Worm (Caenorhabditis elegans) whole organism, L1 larva: ENCODE measurements around the gene F32H5.1.
A peak's percentile ranks its signal among the peaks of the same experiment; 100 is the strongest.

Source experiments
- C16A3.4 ChIP-seq: fragments of 150-350 bp; optimal IDR thresholded peaks from 2 replicates; lab custom pipeline; 2014; ENCODE audit warnings: missing biosample characterization, missing genetic modification characterization
- Y116A8C.19 ChIP-seq: sonication (generic microtip); optimal IDR thresholded peaks from 2 replicates; lab custom pipeline; 2016; ENCODE audit warnings: missing compliant biosample characterization, missing genetic modification characterization, borderline replicate concordance
- aha-1 ChIP-seq: fragments of 150-350 bp; optimal IDR thresholded peaks from 2 replicates; lab custom pipeline; 2014; ENCODE audit warnings: missing biosample characterization, missing genetic modification characterization
- aly-2 ChIP-seq: fragments of 150-350 bp; optimal IDR thresholded peaks from 2 replicates; lab custom pipeline; 2014; ENCODE audit warnings: missing biosample characterization, missing genetic modification characterization
- ama-1 ChIP-seq: fragments of 150-350 bp; optimal IDR thresholded peaks from 2 replicates; lab custom pipeline; 2014
- ceh-82 ChIP-seq, 3 experiments: fragments of 150-350 bp in 1 of 3; sonication (generic microtip) in 2 of 3; optimal IDR thresholded peaks; 2 replicates each; lab custom pipeline; 2014 to 2017; ENCODE audit warnings: missing biosample characterization in 3 of 3, missing genetic modification characterization in 3 of 3
- ceh-88 ChIP-seq: fragments of 200-800 bp; sonication (Bioruptor generic); IDR thresholded peaks from 2 replicates; pipeline ENCODE4 v1.3.6; 2022; ENCODE audit warnings: missing genetic modification characterization, missing compliant biosample characterization
- ces-1 ChIP-seq: fragments of 150-350 bp; optimal IDR thresholded peaks from 2 replicates; lab custom pipeline; 2014; ENCODE audit warnings: missing biosample characterization, missing genetic modification reagents, missing genetic modification characterization
- dpl-1 ChIP-seq, 3 experiments: fragments of 150-350 bp in 2 of 3; sonication (generic microtip) in 1 of 3; optimal IDR thresholded peaks; 2 replicates each; lab custom pipeline; 2014 to 2017; ENCODE audit warnings: missing biosample characterization in 3 of 3, missing genetic modification characterization in 3 of 3, missing genetic modification reagents in 3 of 3
- efl-1 ChIP-seq, 4 experiments: fragments of 150-350 bp; optimal IDR thresholded peaks in 3 of 4; peaks in 1 of 4; 1 replicate in 1 of 4; 2 replicates in 3 of 4; lab custom pipeline; 2014; ENCODE audit warnings: missing biosample characterization in 2 of 4, missing genetic modification characterization in 2 of 4, missing genetic modification reagents in 2 of 4
- elt-2 ChIP-seq: sonication (generic microtip); optimal IDR thresholded peaks from 2 replicates; lab custom pipeline; 2016; ENCODE audit warnings: missing genetic modification characterization, mild to moderate bottlenecking, inconsistent platforms, missing compliant biosample characterization, missing genetic modification reagents
- elt-3 ChIP-seq, 6 experiments: fragments of 150-350 bp in 1 of 6; sonication (generic microtip); optimal IDR thresholded peaks; 2 replicates each; lab custom pipeline; 2017 to 2018; ENCODE audit warnings: missing biosample characterization in 6 of 6, missing genetic modification characterization in 6 of 6, inconsistent platforms in 1 of 6
- ets-5 ChIP-seq: fragments of 200-800 bp; sonication (Bioruptor generic); IDR thresholded peaks from 2 replicates; pipeline ENCODE4 v1.3.6; 2022; ENCODE audit warnings: missing genetic modification characterization, missing compliant biosample characterization
- fkh-10 ChIP-seq: sonication (generic microtip); optimal IDR thresholded peaks from 2 replicates; lab custom pipeline; 2017; ENCODE audit warnings: missing biosample characterization, missing genetic modification reagents, missing genetic modification characterization
- fkh-4 ChIP-seq: sonication (generic microtip); optimal IDR thresholded peaks from 2 replicates; lab custom pipeline; 2016; ENCODE audit warnings: missing compliant biosample characterization, missing genetic modification characterization, borderline replicate concordance
- fkh-8 ChIP-seq: sonication (generic microtip); optimal IDR thresholded peaks from 2 replicates; lab custom pipeline; 2016; ENCODE audit warnings: mild to moderate bottlenecking, missing genetic modification characterization, missing compliant biosample characterization
- fos-1 ChIP-seq: fragments of 150-350 bp; optimal IDR thresholded peaks from 2 replicates; lab custom pipeline; 2014; ENCODE audit warnings: missing biosample characterization, missing genetic modification characterization
- grh-1 ChIP-seq: fragments of 200-800 bp; sonication (Bioruptor generic); IDR thresholded peaks from 2 replicates; pipeline ENCODE4 v1.3.6; 2022; ENCODE audit warnings: missing genetic modification reagents, missing genetic modification characterization, missing compliant biosample characterization
- hlh-4 ChIP-seq: sonication (generic microtip); optimal IDR thresholded peaks from 2 replicates; lab custom pipeline; 2016; ENCODE audit warnings: mild to moderate bottlenecking, missing genetic modification characterization, missing compliant biosample characterization
- hpl-2 ChIP-seq: fragments of 150-350 bp; optimal IDR thresholded peaks from 2 replicates; lab custom pipeline; 2014; ENCODE audit warnings: missing biosample characterization, missing genetic modification reagents, missing genetic modification characterization
- irx-1 ChIP-seq: sonication (generic microtip); optimal IDR thresholded peaks from 2 replicates; lab custom pipeline; 2016; ENCODE audit warnings: missing genetic modification characterization, missing compliant biosample characterization
- isw-1 ChIP-seq: fragments of 200-800 bp; sonication (Bioruptor generic); IDR thresholded peaks from 2 replicates; pipeline ENCODE4 v1.3.6; 2022; ENCODE audit warnings: missing genetic modification characterization, missing compliant biosample characterization
- jun-1 ChIP-seq: fragments of 150-350 bp; optimal IDR thresholded peaks from 2 replicates; lab custom pipeline; 2014; ENCODE audit warnings: missing biosample characterization, missing genetic modification reagents, missing genetic modification characterization
- lin-13 ChIP-seq: fragments of 150-350 bp; optimal IDR thresholded peaks from 2 replicates; lab custom pipeline; 2014; ENCODE audit warnings: missing biosample characterization, missing genetic modification reagents, missing genetic modification characterization
- lin-14 ChIP-seq: fragments of 200-800 bp; sonication (Bioruptor generic); optimal IDR thresholded peaks from 2 replicates; lab custom pipeline; 2018; ENCODE audit warnings: mild to moderate bottlenecking, missing genetic modification characterization, moderate library complexity, missing compliant biosample characterization
- lin-15B ChIP-seq: fragments of 150-350 bp; sonication (generic microtip); optimal IDR thresholded peaks from 3 replicates; lab custom pipeline; 2014; ENCODE audit warnings: missing biosample characterization, missing genetic modification characterization
- lsy-2 ChIP-seq, 2 experiments: fragments of 150-350 bp; optimal IDR thresholded peaks; 2 replicates each; lab custom pipeline; 2014; ENCODE audit warnings: missing biosample characterization in 2 of 2, missing genetic modification characterization in 2 of 2
- mab-9 ChIP-seq: fragments of 200-800 bp; sonication (Bioruptor generic); IDR thresholded peaks from 2 replicates; pipeline ENCODE4 v1.3.6; 2022; ENCODE audit warnings: missing genetic modification reagents, missing genetic modification characterization, missing compliant biosample characterization
- nhr-11 ChIP-seq: fragments of 150-350 bp; optimal IDR thresholded peaks from 2 replicates; lab custom pipeline; 2014; ENCODE audit warnings: missing biosample characterization, missing genetic modification characterization
- nhr-20 ChIP-seq: sonication (generic microtip); optimal IDR thresholded peaks from 2 replicates; lab custom pipeline; 2016; ENCODE audit warnings: mild to moderate bottlenecking, missing genetic modification characterization, missing compliant biosample characterization
- nhr-237 ChIP-seq: fragments of 150-350 bp; optimal IDR thresholded peaks from 2 replicates; lab custom pipeline; 2014; ENCODE audit warnings: missing biosample characterization, missing genetic modification characterization
- nhr-47 ChIP-seq: sonication (generic microtip); optimal IDR thresholded peaks from 2 replicates; lab custom pipeline; 2016; ENCODE audit warnings: mild to moderate bottlenecking, missing genetic modification characterization, moderate library complexity, missing compliant biosample characterization
- nhr-71 ChIP-seq: sonication (generic microtip); optimal IDR thresholded peaks from 2 replicates; lab custom pipeline; 2016; ENCODE audit warnings: mild to moderate bottlenecking, missing genetic modification characterization, moderate library complexity, missing compliant biosample characterization
- nhr-77 ChIP-seq: fragments of 150-350 bp; optimal IDR thresholded peaks from 2 replicates; lab custom pipeline; 2014; ENCODE audit warnings: missing biosample characterization, missing genetic modification characterization
- nhr-85 ChIP-seq: sonication (generic microtip); peaks from one replicate; lab custom pipeline; 2016; ENCODE audit warnings: missing genetic modification characterization, inconsistent platforms, missing compliant biosample characterization
- pax-3 ChIP-seq: fragments of 200-800 bp; sonication (Bioruptor generic); optimal IDR thresholded peaks from 2 replicates; lab custom pipeline; 2018; ENCODE audit warnings: mild to moderate bottlenecking, missing genetic modification characterization, moderate library complexity, missing compliant biosample characterization
- skn-1 ChIP-seq: fragments of 150-350 bp; optimal IDR thresholded peaks from 2 replicates; lab custom pipeline; 2014; ENCODE audit warnings: missing biosample characterization, missing genetic modification characterization
- sptf-1 ChIP-seq: fragments of 150-350 bp; optimal IDR thresholded peaks from 2 replicates; lab custom pipeline; 2014; ENCODE audit warnings: missing biosample characterization, missing genetic modification characterization
- sup-37 ChIP-seq: fragments of 200-800 bp; sonication (Bioruptor generic); optimal IDR thresholded peaks from 2 replicates; lab custom pipeline; 2018; ENCODE audit warnings: mild to moderate bottlenecking, missing genetic modification characterization, missing compliant biosample characterization
- swsn-7 ChIP-seq: sonication (generic microtip); optimal IDR thresholded peaks from 2 replicates; lab custom pipeline; 2016; ENCODE audit warnings: missing genetic modification characterization, missing compliant biosample characterization
- tbx-2 ChIP-seq: sonication (generic microtip); optimal IDR thresholded peaks from 2 replicates; lab custom pipeline; 2016; ENCODE audit warnings: missing genetic modification characterization, missing compliant biosample characterization
- tlp-1 ChIP-seq: fragments of 150-350 bp; optimal IDR thresholded peaks from 2 replicates; lab custom pipeline; 2014; ENCODE audit warnings: missing biosample characterization, missing genetic modification characterization
- unc-130 ChIP-seq: fragments of 150-350 bp; optimal IDR thresholded peaks from 2 replicates; lab custom pipeline; 2017; ENCODE audit warnings: missing biosample characterization, missing genetic modification characterization, inconsistent platforms
- zag-1 ChIP-seq: fragments of 150-350 bp; optimal IDR thresholded peaks from 2 replicates; lab custom pipeline; 2014; ENCODE audit warnings: missing biosample characterization, missing genetic modification characterization
- zip-4 ChIP-seq: fragments of 200-800 bp; sonication (Bioruptor generic); optimal IDR thresholded peaks from 2 replicates; lab custom pipeline; 2018; ENCODE audit warnings: mild to moderate bottlenecking, missing genetic modification characterization, moderate library complexity, missing compliant biosample characterization
- ztf-11 ChIP-seq, 2 experiments: sonication (generic microtip); optimal IDR thresholded peaks; 2 replicates each; lab custom pipeline; 2016 to 2017; ENCODE audit warnings: missing genetic modification characterization in 2 of 2, missing biosample characterization in 1 of 2, missing compliant biosample characterization in 1 of 2
- ztf-4 ChIP-seq: fragments of 150-350 bp; optimal IDR thresholded peaks from 2 replicates; lab custom pipeline; 2014; ENCODE audit warnings: missing biosample characterization, missing genetic modification characterization

Gene F32H5.1

DNA sequence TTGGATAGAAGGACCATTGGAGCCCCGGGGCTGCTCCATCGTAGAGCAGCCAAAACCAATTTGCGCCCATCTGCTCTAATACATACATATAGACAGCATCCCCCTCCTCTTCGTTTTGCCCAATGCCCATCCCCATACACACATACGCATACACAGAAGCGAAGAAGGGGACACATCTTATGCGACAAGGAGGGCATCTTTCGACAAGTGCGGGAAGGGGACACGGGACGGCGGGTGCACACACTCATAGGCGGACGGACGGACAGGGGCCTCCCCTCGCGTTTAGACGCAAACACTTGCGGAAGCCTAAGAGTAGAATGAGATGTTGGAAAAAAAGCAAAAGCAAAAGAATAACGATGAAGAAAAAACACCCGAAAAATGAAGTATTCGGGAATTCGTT, 38.6 kb upstream of the F32H5.1 start (continued):
- peak; percentile 16; the same call in 1 of the 2 replicates for TF ChIP-seq mab-9 (GFP tag; lab: Robert Waterston, UW)
- no peak for TF ChIP-seq lin-15B
- no peak for TF ChIP-seq efl-1 (optimal IDR thresholded peaks at IDR 0.05; lab: Kevin White, UChicago)
- TF ChIP-seq efl-1 (GFP tag; optimal IDR thresholded peaks at IDR 0.05 in 1 of 2; lab: Kevin White, UChicago), result peak in 1 of 2 experiments; percentile 86
- TF ChIP-seq lsy-2 (tag; optimal IDR thresholded peaks at IDR 0.05; lab: Kevin White, UChicago), result no peak
- no peak for TF ChIP-seq swsn-7 (tag; lab: Kevin White, UChicago)
- TF ChIP-seq fkh-4, result no peak
- no peak for TF ChIP-seq jun-1
- TF ChIP-seq ceh-88 (GFP tag; lab: Robert Waterston, UW), result no peak
- TF ChIP-seq sptf-1 (tag; lab: Kevin White, UChicago), result no peak
- TF ChIP-seq fkh-10 (GFP tag; lab: Kevin White, UChicago), result no peak
- TF ChIP-seq fos-1 (tag; lab: Kevin White, UChicago), result no peak
- TF ChIP-seq grh-1 (GFP tag; lab: Robert Waterston, UW), result no peak
- no peak for TF ChIP-seq Y116A8C.19 (tag; lab: Kevin White, UChicago)
- TF ChIP-seq zag-1 (tag; lab: Kevin White, UChicago), result no peak
- peak; percentile 12 for TF ChIP-seq nhr-47 (tag; lab: Kevin White, UChicago)
- no peak for TF ChIP-seq ces-1 (GFP tag; lab: Kevin White, UChicago)

- TF ChIP-seq tbx-2 (tag; lab: Kevin White, UChicago), result peak; percentile 28
- no peak for TF ChIP-seq irx-1
- peak; percentile 25 for TF ChIP-seq pax-3 (tag; lab: Kevin White, UChicago)
- TF ChIP-seq fkh-8 (tag; lab: Kevin White, UChicago), result no peak
- TF ChIP-seq lin-15B, result no peak
Observed at ce11 chrV:13394968-13395367, 37.1 kb upstream of the F32H5.1 start.

- no peak for TF ChIP-seq nhr-77 (tag; lab: Kevin White, UChicago)
- no peak for TF ChIP-seq hlh-4 (tag; lab: Kevin White, UChicago)
- TF ChIP-seq lsy-2 (tag; optimal IDR thresholded peaks at IDR 0.05; lab: Kevin White, UChicago), result peak; percentile 9 to 24
- TF ChIP-seq C16A3.4, result no peak
- TF ChIP-seq zip-4 (GFP tag; lab: Kevin White, UChicago), result no peak
- TF ChIP-seq fos-1 (tag; lab: Kevin White, UChicago), result no peak
- no peak for TF ChIP-seq ets-5 (GFP tag; lab: Robert Waterston, UW)
- TF ChIP-seq pax-3 (tag; lab: Kevin White, UChicago), result no peak
- no peak for TF ChIP-seq sup-37 (GFP tag; lab: Kevin White, UChicago)
- TF ChIP-seq swsn-7 (tag; lab: Kevin White, UChicago), result peak; percentile 36
- no peak for TF ChIP-seq nhr-11 (tag; lab: Kevin White, UChicago)
- no peak for TF ChIP-seq skn-1 (tag; lab: Kevin White, UChicago)
- no peak for TF ChIP-seq tlp-1 (tag; lab: Kevin White, UChicago)
- TF ChIP-seq tbx-2 (tag; lab: Kevin White, UChicago), result no peak
- no peak for TF ChIP-seq fkh-10 (GFP tag; lab: Kevin White, UChicago)
- no peak for TF ChIP-seq aha-1 (tag; lab: Kevin White, UChicago)
- TF ChIP-seq grh-1 (GFP tag; lab: Robert Waterston, UW), result no peak
- TF ChIP-seq fkh-4, result no peak
- no peak for TF ChIP-seq fkh-8 (tag; lab: Kevin White, UChicago)
- no peak for TF ChIP-seq lin-13 (GFP tag; lab: Kevin White, UChicago)
- TF ChIP-seq ztf-4 (tag; lab: Kevin White, UChicago), result no peak
- TF ChIP-seq hpl-2 (GFP tag; lab: Kevin White, UChicago), result no peak
- no peak for TF ChIP-seq zag-1 (tag; lab: Kevin White, UChicago)
- peak; percentile 25 for TF ChIP-seq nhr-20
- no peak for TF ChIP-seq ceh-88 (GFP tag; lab: Robert Waterston, UW)
- TF ChIP-seq Y116A8C.19 (tag; lab: Kevin White, UChicago), result no peak
- TF ChIP-seq unc-130 (tag; lab: Kevin White, UChicago), result peak; percentile 62
- TF ChIP-seq aly-2 (tag; lab: Kevin White, UChicago), result no peak
- TF ChIP-seq elt-3 (tag; optimal IDR thresholded peaks at IDR 0.05; lab: Kevin White, UChicago), result no peak
- TF ChIP-seq isw-1 (GFP tag; lab: Robert Waterston, UW), result no peak
- TF ChIP-seq ceh-82 (tag; optimal IDR thresholded peaks at IDR 0.05; lab: Kevin White, UChicago), result no peak
- TF ChIP-seq dpl-1 (GFP tag; optimal IDR thresholded peaks at IDR 0.05; lab: Kevin White, UChicago), result no peak
- peak; percentile 53 for TF ChIP-seq nhr-85 (tag; lab: Kevin White, UChicago)
- TF ChIP-seq ztf-11 (tag; optimal IDR thresholded peaks at IDR 0.05; lab: Kevin White, UChicago), result no peak
- peak; percentile 67 for TF ChIP-seq nhr-71 (tag; lab: Kevin White, UChicago)
- no peak for TF ChIP-seq ama-1
- TF ChIP-seq nhr-237 (tag; lab: Kevin White, UChicago), result no peak
- TF ChIP-seq elt-2 (tag; lab: Kevin White, UChicago), result no peak
- peak; percentile 46 for TF ChIP-seq lin-14 (GFP tag; lab: Kevin White, UChicago)
Observed at ce11 chrV:13393333-13393803, 35.5 kb upstream of the F32H5.1 start.
